Worm (Caenorhabditis elegans) whole organism, mixed stage, embryonic: ENCODE results near the gene C01G10.18.

Experiments
- M03D4.4 ChIP-seq: sonication (generic microtip); optimal IDR thresholded peaks from 2 replicates; lab custom pipeline; 2017; ENCODE audit warnings: mild to moderate bottlenecking, missing genetic modification characterization, missing compliant biosample characterization
- bed-3 ChIP-seq: fragments of 200-800 bp; sonication (Bioruptor generic); optimal IDR thresholded peaks from 3 replicates; lab custom pipeline; 2018; ENCODE audit warnings: mild to moderate bottlenecking, missing genetic modification characterization, moderate library complexity, missing compliant biosample characterization
- blmp-1 ChIP-seq: fragments of 150-350 bp; optimal IDR thresholded peaks from 2 replicates; lab custom pipeline; 2014; ENCODE audit warnings: missing biosample characterization, missing genetic modification characterization
- ceh-39 ChIP-seq: fragments of 150-350 bp; optimal IDR thresholded peaks from 2 replicates; lab custom pipeline; 2014; ENCODE audit warnings: missing biosample characterization, missing genetic modification characterization
- ceh-43 ChIP-seq: fragments of 200-800 bp; sonication (Bioruptor generic); optimal IDR thresholded peaks from 2 replicates; lab custom pipeline; 2018; ENCODE audit warnings: mild to moderate bottlenecking, missing genetic modification characterization, moderate library complexity, missing compliant biosample characterization
- ceh-83 ChIP-seq: fragments of 200-800 bp; sonication (Bioruptor generic); optimal IDR thresholded peaks from 2 replicates; lab custom pipeline; 2018; ENCODE audit warnings: mild to moderate bottlenecking, missing genetic modification characterization, missing compliant biosample characterization
- ces-1 ChIP-seq: fragments of 150-350 bp; optimal IDR thresholded peaks from 2 replicates; lab custom pipeline; 2014; ENCODE audit warnings: missing biosample characterization, missing genetic modification reagents, missing genetic modification characterization
- cnd-1 ChIP-seq: fragments of 200-800 bp; sonication (Bioruptor generic); optimal IDR thresholded peaks from 2 replicates; lab custom pipeline; 2018; ENCODE audit warnings: mild to moderate bottlenecking, missing genetic modification characterization, missing compliant biosample characterization
- drap-1 ChIP-seq: fragments of 200-800 bp; sonication (Bioruptor generic); optimal IDR thresholded peaks from 3 replicates; lab custom pipeline; 2018; ENCODE audit warnings: mild to moderate bottlenecking, missing genetic modification characterization, missing compliant biosample characterization
- elt-1 ChIP-seq: sonication (generic microtip); optimal IDR thresholded peaks from 2 replicates; lab custom pipeline; 2017; ENCODE audit warnings: missing genetic modification characterization, mild to moderate bottlenecking, missing compliant biosample characterization, antibody characterized with exemption, moderate library complexity, borderline replicate concordance; ENCODE audit not compliant: insufficient read depth
- elt-3 ChIP-seq: fragments of 150-350 bp; optimal IDR thresholded peaks from 2 replicates; lab custom pipeline; 2014; ENCODE audit warnings: missing biosample characterization, missing genetic modification characterization
- flh-1 ChIP-seq: fragments of 200-800 bp; sonication (Bioruptor generic); optimal IDR thresholded peaks from 2 replicates; lab custom pipeline; 2018; ENCODE audit warnings: mild to moderate bottlenecking, missing genetic modification characterization, moderate library complexity, missing compliant biosample characterization
- ham-2 ChIP-seq: fragments of 200-800 bp; sonication (Bioruptor generic); optimal IDR thresholded peaks from 2 replicates; lab custom pipeline; 2018; ENCODE audit warnings: mild to moderate bottlenecking, missing genetic modification characterization, missing compliant biosample characterization
- hlh-1 ChIP-seq: fragments of 150-350 bp; optimal IDR thresholded peaks from 2 replicates; lab custom pipeline; 2014; ENCODE audit warnings: missing biosample characterization, missing genetic modification reagents, missing genetic modification characterization
- lin-13 ChIP-seq: fragments of 150-350 bp; optimal IDR thresholded peaks from 2 replicates; lab custom pipeline; 2014; ENCODE audit warnings: missing biosample characterization, missing genetic modification characterization
- lin-32 ChIP-seq: fragments of 200-800 bp; sonication (Bioruptor generic); optimal IDR thresholded peaks from 2 replicates; lab custom pipeline; 2018; ENCODE audit warnings: mild to moderate bottlenecking, missing genetic modification characterization, missing compliant biosample characterization
- lsy-2 ChIP-seq: fragments of 150-350 bp; optimal IDR thresholded peaks from 2 replicates; lab custom pipeline; 2014; ENCODE audit warnings: missing biosample characterization, missing genetic modification characterization
- mab-5 ChIP-seq: fragments of 150-350 bp; optimal IDR thresholded peaks from 2 replicates; lab custom pipeline; 2014; ENCODE audit warnings: missing biosample characterization, missing genetic modification characterization
- mep-1 ChIP-seq: fragments of 150-350 bp; optimal IDR thresholded peaks from 2 replicates; lab custom pipeline; 2017; ENCODE audit warnings: missing biosample characterization, missing genetic modification reagents, missing genetic modification characterization, inconsistent platforms
- mls-2 ChIP-seq: sonication (generic microtip); optimal IDR thresholded peaks from 2 replicates; lab custom pipeline; 2016; ENCODE audit warnings: mild to moderate bottlenecking, missing genetic modification characterization, moderate library complexity, missing compliant biosample characterization
- nhr-12 ChIP-seq: fragments of 150-350 bp; optimal IDR thresholded peaks from 2 replicates; lab custom pipeline; 2014; ENCODE audit warnings: missing biosample characterization, missing genetic modification characterization
- nhr-2 ChIP-seq: fragments of 150-350 bp; optimal IDR thresholded peaks from 2 replicates; lab custom pipeline; 2014; ENCODE audit warnings: missing biosample characterization, missing genetic modification characterization
- nhr-237 ChIP-seq: fragments of 150-350 bp; optimal IDR thresholded peaks from 2 replicates; lab custom pipeline; 2014; ENCODE audit warnings: missing biosample characterization, missing genetic modification characterization
- nhr-28 ChIP-seq: fragments of 150-350 bp; optimal IDR thresholded peaks from 2 replicates; lab custom pipeline; 2014; ENCODE audit warnings: missing biosample characterization, missing genetic modification characterization
- nhr-76 ChIP-seq: sonication (generic microtip); optimal IDR thresholded peaks from 2 replicates; lab custom pipeline; 2017; ENCODE audit warnings: missing biosample characterization, missing genetic modification characterization
- pha-4 ChIP-seq: fragments of 150-350 bp; optimal IDR thresholded peaks from 2 replicates; lab custom pipeline; 2018; ENCODE audit warnings: missing biosample characterization, missing genetic modification reagents, missing genetic modification characterization
- sem-2 ChIP-seq: fragments of 200-800 bp; sonication (Bioruptor generic); optimal IDR thresholded peaks from 2 replicates; lab custom pipeline; 2018; ENCODE audit warnings: mild to moderate bottlenecking, missing genetic modification characterization, missing compliant biosample characterization
- snpc-4 ChIP-seq: fragments of 150-350 bp; optimal IDR thresholded peaks from 2 replicates; lab custom pipeline; 2014; ENCODE audit warnings: missing biosample characterization, missing genetic modification characterization
- sptf-1 ChIP-seq: sonication (generic microtip); optimal IDR thresholded peaks from 2 replicates; lab custom pipeline; 2017; ENCODE audit warnings: mild to moderate bottlenecking, missing genetic modification characterization, moderate library complexity, missing compliant biosample characterization
- tbx-8 ChIP-seq: fragments of 200-800 bp; sonication (Bioruptor generic); optimal IDR thresholded peaks from 2 replicates; lab custom pipeline; 2018; ENCODE audit warnings: mild to moderate bottlenecking, missing genetic modification characterization, moderate library complexity, missing compliant biosample characterization
- unc-120 ChIP-seq: sonication (generic microtip); optimal IDR thresholded peaks from 2 replicates; lab custom pipeline; 2017; ENCODE audit warnings: missing genetic modification characterization, missing compliant biosample characterization; ENCODE audit not compliant: poor library complexity, severe bottlenecking
- unc-39 ChIP-seq: fragments of 150-350 bp; optimal IDR thresholded peaks from 2 replicates; lab custom pipeline; 2014; ENCODE audit warnings: missing biosample characterization, missing genetic modification characterization
- unc-62 ChIP-seq: fragments of 150-350 bp; optimal IDR thresholded peaks from 2 replicates; lab custom pipeline; 2014; ENCODE audit warnings: missing biosample characterization, missing genetic modification reagents, missing genetic modification characterization
- zip-8 ChIP-seq: fragments of 150-350 bp; optimal IDR thresholded peaks from 2 replicates; lab custom pipeline; 2014; ENCODE audit warnings: missing biosample characterization, missing genetic modification characterization
- ztf-11 ChIP-seq: fragments of 150-350 bp; optimal IDR thresholded peaks from 2 replicates; lab custom pipeline; 2014; ENCODE audit warnings: missing biosample characterization, missing genetic modification characterization

C01G10.18 gene

ce11 chrV:15088613-15089012, at the start of gene C01G10.18:
Gene C01G10.18 (minus strand): TSS chrV:15088713.
- TF ChIP-seq nhr-28 (no peak), ham-2 (GFP tag; lab: Kevin White, UChicago) (no peak)
- TF ChIP-seq, all 35 proteins: peak for 0

ce11 chrV:15136772-15137171, 48.3 kb upstream of the C01G10.18 start, which contains the start of gene aipl-1:
Gene aipl-1 (minus strand): TSS chrV:15136801.
- no peak for TF ChIP-seq ham-2 (GFP tag; lab: Kevin White, UChicago)
- no peak for TF ChIP-seq nhr-28
- no peak for TF ChIP-seq bed-3
- no peak for TF ChIP-seq nhr-76
- no peak for TF ChIP-seq nhr-12 (tag; lab: Kevin White, UChicago)
- no peak for TF ChIP-seq drap-1
- TF ChIP-seq zip-8 (tag; lab: Kevin White, UChicago) = no peak
- TF ChIP-seq ceh-39 (tag; lab: Kevin White, UChicago) = peak; percentile 21
- no peak for TF ChIP-seq unc-39 (tag; lab: Kevin White, UChicago)
- TF ChIP-seq ztf-11 = no peak
- TF ChIP-seq M03D4.4 (tag; lab: Kevin White, UChicago) = no peak
- no peak for TF ChIP-seq blmp-1 (tag; lab: Kevin White, UChicago)
- TF ChIP-seq hlh-1 = peak; percentile 27
- TF ChIP-seq ceh-83 (GFP tag; lab: Kevin White, UChicago) = no peak
- TF ChIP-seq tbx-8 (GFP tag; lab: Kevin White, UChicago) = no peak
- no peak for TF ChIP-seq snpc-4 (tag; lab: Kevin White, UChicago)
- peak; percentile 71 for TF ChIP-seq lsy-2 (tag; lab: Kevin White, UChicago)
- peak; percentile 46 for TF ChIP-seq pha-4 (tag; lab: Kevin White, UChicago)
- TF ChIP-seq lin-13 (tag; lab: Kevin White, UChicago) = peak; percentile 21
- TF ChIP-seq nhr-2 = no peak
- peak; percentile 80 for TF ChIP-seq mep-1
- no peak for TF ChIP-seq elt-1 (tag; lab: Kevin White, UChicago)
- TF ChIP-seq cnd-1 (tag; lab: Kevin White, UChicago) = no peak
- TF ChIP-seq mab-5 (tag; lab: Kevin White, UChicago) = no peak
- no peak for TF ChIP-seq mls-2
- TF ChIP-seq unc-120 = no peak
- TF ChIP-seq sem-2 (GFP tag; lab: Kevin White, UChicago) = no peak
- no peak for TF ChIP-seq ceh-43
- no peak for TF ChIP-seq lin-32 (GFP tag; lab: Kevin White, UChicago)
- TF ChIP-seq unc-62 (GFP tag; lab: Kevin White, UChicago) = no peak
- TF ChIP-seq ces-1 (GFP tag; lab: Kevin White, UChicago) = peak; percentile 83
- TF ChIP-seq nhr-237 (tag; lab: Kevin White, UChicago) = peak; percentile 62
- TF ChIP-seq sptf-1 (tag; lab: Kevin White, UChicago) = peak; percentile 2
- no peak for TF ChIP-seq elt-3 (tag; lab: Kevin White, UChicago)
- TF ChIP-seq flh-1 (GFP tag; lab: Kevin White, UChicago) = no peak
- TF ChIP-seq, all 35 proteins: peak for 9

ce11 chrV:15133812-15134211, 45.3 kb upstream of the C01G10.18 start:
- TF ChIP-seq nhr-2 (no peak), flh-1 (GFP tag; lab: Kevin White, UChicago) (no peak), mab-5 (tag; lab: Kevin White, UChicago) (no peak), mep-1 (no peak)

- no peak for TF ChIP-seq sem-2 (GFP tag; lab: Kevin White, UChicago)
- no peak for TF ChIP-seq unc-62 (GFP tag; lab: Kevin White, UChicago)
- no peak for TF ChIP-seq ham-2 (GFP tag; lab: Kevin White, UChicago)
- no peak for TF ChIP-seq unc-120
- TF ChIP-seq nhr-12 (tag; lab: Kevin White, UChicago) = no peak
- no peak for TF ChIP-seq M03D4.4 (tag; lab: Kevin White, UChicago)
- no peak for TF ChIP-seq elt-3 (tag; lab: Kevin White, UChicago)
- no peak for TF ChIP-seq ceh-39 (tag; lab: Kevin White, UChicago)
- no peak for TF ChIP-seq elt-1 (tag; lab: Kevin White, UChicago)
- TF ChIP-seq nhr-76 = no peak
- no peak for TF ChIP-seq lin-32 (GFP tag; lab: Kevin White, UChicago)
- TF ChIP-seq lin-13 (tag; lab: Kevin White, UChicago) = no peak
- no peak for TF ChIP-seq nhr-237 (tag; lab: Kevin White, UChicago)
- TF ChIP-seq nhr-28 = no peak
- no peak for TF ChIP-seq sptf-1 (tag; lab: Kevin White, UChicago)
- TF ChIP-seq nhr-2 = no peak
- TF ChIP-seq mls-2 = no peak
- TF ChIP-seq, all 35 proteins: peak for 0
Measured at ce11 chrV:15132423-15132822, 43.9 kb upstream of the C01G10.18 start, which contains the start of gene str-171. Gene str-171 (minus strand): TSS chrV:15132523.
